Worm (Caenorhabditis elegans) whole organism, midembryonic: ENCODE results near the gene try-10.

Experiments used
- T22C8.4 ChIP-seq: fragments of 200-800 bp; sonication (Bioruptor generic); IDR thresholded peaks from 2 replicates; pipeline ENCODE4 v1.3.6; 2022; ENCODE audit warnings: missing genetic modification characterization, missing compliant biosample characterization
- flt-1 ChIP-seq: fragments of 200-800 bp; sonication (Bioruptor generic); IDR thresholded peaks from 2 replicates; pipeline ENCODE4 v1.3.6; 2022; ENCODE audit warnings: missing genetic modification characterization, missing compliant biosample characterization
- med-1 ChIP-seq: sonication (generic microtip); optimal IDR thresholded peaks from 2 replicates; lab custom pipeline; 2017; ENCODE audit warnings: missing genetic modification characterization, mild to moderate bottlenecking, missing compliant biosample characterization, antibody characterized with exemption, missing genetic modification reagents; ENCODE audit not compliant: insufficient read depth
- tab-1 ChIP-seq: fragments of 200-800 bp; sonication (Bioruptor generic); IDR thresholded peaks from 2 replicates; pipeline ENCODE4 v1.3.6; 2022; ENCODE audit warnings: missing genetic modification characterization, missing compliant biosample characterization

ce11 chrV:13047574-13048030 lies 34.5 kb upstream of the try-10 start, which contains the start of gene W07G4.5:
- TF ChIP-seq tab-1 (GFP tag; lab: Robert Waterston, UW) (no peak), T22C8.4 (GFP tag; lab: Robert Waterston, UW) (no peak), flt-1 (GFP tag; lab: Robert Waterston, UW) (no peak), med-1 (GFP tag; lab: Kevin White, UChicago) (no peak)
